Worm (Caenorhabditis elegans) whole organism, mixed stage, embryonic: Measurements from ENCODE around the gene let-2.

ENCODE experiments used
- M03D4.4 ChIP-seq: sonication (generic microtip); optimal IDR thresholded peaks from 2 replicates; lab custom pipeline; 2017; ENCODE audit warnings: mild to moderate bottlenecking, missing genetic modification characterization, missing compliant biosample characterization
- ceh-39 ChIP-seq: fragments of 150-350 bp; optimal IDR thresholded peaks from 2 replicates; lab custom pipeline; 2014; ENCODE audit warnings: missing biosample characterization, missing genetic modification characterization
- ceh-43 ChIP-seq: fragments of 200-800 bp; sonication (Bioruptor generic); optimal IDR thresholded peaks from 2 replicates; lab custom pipeline; 2018; ENCODE audit warnings: mild to moderate bottlenecking, missing genetic modification characterization, moderate library complexity, missing compliant biosample characterization
- ces-1 ChIP-seq: fragments of 150-350 bp; optimal IDR thresholded peaks from 2 replicates; lab custom pipeline; 2014; ENCODE audit warnings: missing biosample characterization, missing genetic modification reagents, missing genetic modification characterization
- cnd-1 ChIP-seq: fragments of 200-800 bp; sonication (Bioruptor generic); optimal IDR thresholded peaks from 2 replicates; lab custom pipeline; 2018; ENCODE audit warnings: mild to moderate bottlenecking, missing genetic modification characterization, missing compliant biosample characterization
- drap-1 ChIP-seq: fragments of 200-800 bp; sonication (Bioruptor generic); optimal IDR thresholded peaks from 3 replicates; lab custom pipeline; 2018; ENCODE audit warnings: mild to moderate bottlenecking, missing genetic modification characterization, missing compliant biosample characterization
- elt-1 ChIP-seq: sonication (generic microtip); optimal IDR thresholded peaks from 2 replicates; lab custom pipeline; 2017; ENCODE audit warnings: missing genetic modification characterization, mild to moderate bottlenecking, missing compliant biosample characterization, antibody characterized with exemption, moderate library complexity, borderline replicate concordance; ENCODE audit not compliant: insufficient read depth
- elt-3 ChIP-seq: fragments of 150-350 bp; optimal IDR thresholded peaks from 2 replicates; lab custom pipeline; 2014; ENCODE audit warnings: missing biosample characterization, missing genetic modification characterization
- flh-1 ChIP-seq: fragments of 200-800 bp; sonication (Bioruptor generic); optimal IDR thresholded peaks from 2 replicates; lab custom pipeline; 2018; ENCODE audit warnings: mild to moderate bottlenecking, missing genetic modification characterization, moderate library complexity, missing compliant biosample characterization
- ham-2 ChIP-seq: fragments of 200-800 bp; sonication (Bioruptor generic); optimal IDR thresholded peaks from 2 replicates; lab custom pipeline; 2018; ENCODE audit warnings: mild to moderate bottlenecking, missing genetic modification characterization, missing compliant biosample characterization
- hlh-1 ChIP-seq: fragments of 150-350 bp; optimal IDR thresholded peaks from 2 replicates; lab custom pipeline; 2014; ENCODE audit warnings: missing biosample characterization, missing genetic modification reagents, missing genetic modification characterization
- lsy-2 ChIP-seq: fragments of 150-350 bp; optimal IDR thresholded peaks from 2 replicates; lab custom pipeline; 2014; ENCODE audit warnings: missing biosample characterization, missing genetic modification characterization
- mab-5 ChIP-seq: fragments of 150-350 bp; optimal IDR thresholded peaks from 2 replicates; lab custom pipeline; 2014; ENCODE audit warnings: missing biosample characterization, missing genetic modification characterization
- mep-1 ChIP-seq: fragments of 150-350 bp; optimal IDR thresholded peaks from 2 replicates; lab custom pipeline; 2017; ENCODE audit warnings: missing biosample characterization, missing genetic modification reagents, missing genetic modification characterization, inconsistent platforms
- nhr-2 ChIP-seq: fragments of 150-350 bp; optimal IDR thresholded peaks from 2 replicates; lab custom pipeline; 2014; ENCODE audit warnings: missing biosample characterization, missing genetic modification characterization
- nhr-237 ChIP-seq: fragments of 150-350 bp; optimal IDR thresholded peaks from 2 replicates; lab custom pipeline; 2014; ENCODE audit warnings: missing biosample characterization, missing genetic modification characterization
- nhr-28 ChIP-seq: fragments of 150-350 bp; optimal IDR thresholded peaks from 2 replicates; lab custom pipeline; 2014; ENCODE audit warnings: missing biosample characterization, missing genetic modification characterization
- nhr-76 ChIP-seq: sonication (generic microtip); optimal IDR thresholded peaks from 2 replicates; lab custom pipeline; 2017; ENCODE audit warnings: missing biosample characterization, missing genetic modification characterization
- pha-4 ChIP-seq: fragments of 150-350 bp; optimal IDR thresholded peaks from 2 replicates; lab custom pipeline; 2018; ENCODE audit warnings: missing biosample characterization, missing genetic modification reagents, missing genetic modification characterization
- sem-2 ChIP-seq: fragments of 200-800 bp; sonication (Bioruptor generic); optimal IDR thresholded peaks from 2 replicates; lab custom pipeline; 2018; ENCODE audit warnings: mild to moderate bottlenecking, missing genetic modification characterization, missing compliant biosample characterization
- snpc-4 ChIP-seq: fragments of 150-350 bp; optimal IDR thresholded peaks from 2 replicates; lab custom pipeline; 2014; ENCODE audit warnings: missing biosample characterization, missing genetic modification characterization
- sptf-1 ChIP-seq: sonication (generic microtip); optimal IDR thresholded peaks from 2 replicates; lab custom pipeline; 2017; ENCODE audit warnings: mild to moderate bottlenecking, missing genetic modification characterization, moderate library complexity, missing compliant biosample characterization
- tbx-8 ChIP-seq: fragments of 200-800 bp; sonication (Bioruptor generic); optimal IDR thresholded peaks from 2 replicates; lab custom pipeline; 2018; ENCODE audit warnings: mild to moderate bottlenecking, missing genetic modification characterization, moderate library complexity, missing compliant biosample characterization
- unc-120 ChIP-seq: sonication (generic microtip); optimal IDR thresholded peaks from 2 replicates; lab custom pipeline; 2017; ENCODE audit warnings: missing genetic modification characterization, missing compliant biosample characterization; ENCODE audit not compliant: poor library complexity, severe bottlenecking
- zip-8 ChIP-seq: fragments of 150-350 bp; optimal IDR thresholded peaks from 2 replicates; lab custom pipeline; 2014; ENCODE audit warnings: missing biosample characterization, missing genetic modification characterization
- ztf-11 ChIP-seq: fragments of 150-350 bp; optimal IDR thresholded peaks from 2 replicates; lab custom pipeline; 2014; ENCODE audit warnings: missing biosample characterization, missing genetic modification characterization

Gene let-2

DNA sequence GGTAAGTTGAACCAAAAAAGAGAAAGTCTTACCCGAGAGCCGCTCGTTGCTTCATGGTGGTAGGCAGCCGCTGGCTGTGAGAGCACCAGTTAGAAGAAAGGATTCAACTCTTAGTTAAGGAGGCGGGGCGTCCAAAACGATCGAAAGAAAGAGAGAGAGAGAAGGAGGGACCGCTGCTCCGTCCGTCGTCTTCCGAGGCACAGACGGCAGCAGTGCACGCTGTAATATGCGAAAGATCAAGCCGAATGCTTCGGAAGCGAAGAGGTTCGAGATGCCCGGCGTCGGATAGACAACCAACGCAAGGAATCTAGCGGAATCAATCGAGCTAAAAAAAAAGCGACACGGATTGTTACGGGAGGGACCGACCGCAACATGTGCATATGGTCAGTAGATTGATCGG is at the start of gene let-2:
Gene let-2 (minus strand): TSS at position 68 of the 400 bp plus-strand sequence.
- TF ChIP-seq mep-1 (tag; lab: Kevin White, UChicago) (no peak), elt-3 (tag; lab: Kevin White, UChicago) (no peak), sptf-1 (no peak), unc-120 (tag; lab: Kevin White, UChicago) (peak; percentile 85), hlh-1 (peak; percentile 75)

DNA sequence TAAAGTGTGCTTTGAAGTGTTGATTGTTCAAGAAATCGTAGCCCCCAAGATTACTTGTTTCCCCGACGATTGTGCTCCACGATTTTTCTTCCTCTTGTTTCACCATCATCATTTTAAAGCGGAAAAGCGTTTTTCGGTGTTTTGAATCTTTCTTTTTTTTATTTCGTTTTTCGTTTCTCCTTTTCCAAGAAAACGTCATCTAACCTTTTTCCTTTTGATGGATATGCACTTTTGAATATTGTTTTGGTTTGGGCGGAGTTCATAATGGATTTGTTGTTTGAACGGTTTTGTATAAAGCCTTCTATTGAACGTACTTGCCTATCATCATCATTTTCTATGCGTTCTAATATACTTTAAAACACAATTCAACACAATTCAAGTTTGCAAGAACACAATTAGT is 43.0 kb upstream of the let-2 start, which contains the start of gene F38E9.6:
Gene F38E9.6 (plus strand): TSS at position 301 of the 400 bp plus-strand sequence.
- no peak for TF ChIP-seq ceh-39
- TF ChIP-seq ceh-43 (GFP tag; lab: Kevin White, UChicago), result no peak
- TF ChIP-seq flh-1 (GFP tag; lab: Kevin White, UChicago), result no peak
- TF ChIP-seq nhr-237 (tag; lab: Kevin White, UChicago), result no peak
- no peak for TF ChIP-seq ztf-11 (tag; lab: Kevin White, UChicago)
- no peak for TF ChIP-seq nhr-28
- TF ChIP-seq mab-5 (tag; lab: Kevin White, UChicago), result no peak
- TF ChIP-seq unc-120 (tag; lab: Kevin White, UChicago), result no peak
- TF ChIP-seq elt-1 (tag; lab: Kevin White, UChicago), result no peak
- TF ChIP-seq cnd-1 (tag; lab: Kevin White, UChicago), result no peak
- no peak for TF ChIP-seq ces-1
- no peak for TF ChIP-seq sptf-1
- TF ChIP-seq mep-1 (tag; lab: Kevin White, UChicago), result no peak
- TF ChIP-seq hlh-1, result no peak
- TF ChIP-seq lsy-2, result no peak
- no peak for TF ChIP-seq sem-2 (GFP tag; lab: Kevin White, UChicago)
- no peak for TF ChIP-seq tbx-8

DNA sequence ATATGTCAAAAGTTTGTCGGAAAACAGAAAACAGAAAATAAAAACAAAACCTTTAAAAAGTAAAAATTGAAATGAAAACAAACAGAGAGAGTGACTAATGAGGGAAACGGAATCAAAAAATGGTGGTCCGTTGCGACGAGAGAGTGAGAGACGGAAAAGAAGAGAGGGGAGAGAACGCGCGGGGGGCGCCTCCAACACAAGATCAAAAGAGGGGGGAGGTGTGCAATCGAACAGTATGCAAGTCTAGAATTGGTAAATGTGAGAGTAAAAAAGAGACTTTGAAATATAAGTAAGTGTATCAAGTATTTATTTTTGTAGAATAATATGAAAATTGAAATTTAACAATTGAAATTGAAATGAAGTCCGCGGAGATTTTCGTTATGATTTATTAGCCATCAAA is 29.3 kb upstream of the let-2 start:
- no peak for TF ChIP-seq nhr-2 (tag; lab: Kevin White, UChicago)

DNA sequence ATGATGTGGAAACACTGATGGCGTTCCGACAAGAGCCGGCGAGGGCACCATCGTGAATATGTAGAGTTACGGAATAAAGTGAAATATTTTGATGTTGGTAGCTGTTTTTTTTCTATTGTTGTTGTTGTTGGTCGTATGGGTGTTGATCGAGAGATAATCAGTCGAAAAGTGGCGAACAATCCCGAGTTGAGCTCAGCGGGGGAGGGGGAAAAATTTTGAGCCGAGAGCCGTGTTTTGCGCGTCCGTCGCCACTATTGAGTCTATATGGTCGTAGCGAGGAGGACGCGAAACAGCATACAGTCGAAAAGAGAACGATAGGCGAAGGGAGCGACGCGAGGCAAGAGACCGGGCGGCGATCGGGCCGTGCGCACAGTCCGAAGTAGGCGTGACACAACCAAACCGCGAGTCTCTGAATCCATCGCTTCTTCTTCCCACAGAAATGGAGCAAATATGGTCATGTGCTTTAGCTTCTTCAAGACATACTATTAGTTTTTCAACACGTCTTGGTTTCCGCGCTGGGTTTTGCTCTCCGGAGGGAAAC is 27.7 kb upstream of the let-2 start, which contains the start of gene eat-17:
Gene eat-17 (minus strand): TSS at position 51 of the 541 bp plus-strand sequence.
- TF ChIP-seq elt-3 (tag; lab: Kevin White, UChicago) (no peak), ham-2 (GFP tag; lab: Kevin White, UChicago) (no peak), snpc-4 (tag; lab: Kevin White, UChicago) (no peak), ceh-39 (no peak), ztf-11 (tag; lab: Kevin White, UChicago) (no peak), nhr-76 (tag; lab: Kevin White, UChicago) (no peak), cnd-1 (tag; lab: Kevin White, UChicago) (no peak), drap-1 (GFP tag; lab: Kevin White, UChicago) (no peak), tbx-8 (no peak), pha-4 (no peak), ceh-43 (GFP tag; lab: Kevin White, UChicago) (no peak), hlh-1 (no peak), elt-1 (tag; lab: Kevin White, UChicago) (no peak)
- TF ChIP-seq, all 35 proteins: peak for 0

- TF ChIP-seq zip-8 (tag; lab: Kevin White, UChicago), result peak; percentile 25
- no peak for TF ChIP-seq pha-4
- TF ChIP-seq nhr-76 (tag; lab: Kevin White, UChicago), result no peak
- peak; percentile 21 for TF ChIP-seq cnd-1 (tag; lab: Kevin White, UChicago)
- TF ChIP-seq unc-120 (tag; lab: Kevin White, UChicago), result no peak
- TF ChIP-seq nhr-237 (tag; lab: Kevin White, UChicago), result no peak
- peak; percentile 60 for TF ChIP-seq ham-2 (GFP tag; lab: Kevin White, UChicago)
- TF ChIP-seq nhr-2 (tag; lab: Kevin White, UChicago), result peak; percentile 94
- TF ChIP-seq mab-5 (tag; lab: Kevin White, UChicago), result no peak
- no peak for TF ChIP-seq ces-1
- TF ChIP-seq tbx-8, result no peak
- TF ChIP-seq M03D4.4 (tag; lab: Kevin White, UChicago), result peak; percentile 9
- TF ChIP-seq sptf-1, result peak; percentile 54
- TF ChIP-seq elt-1 (tag; lab: Kevin White, UChicago), result peak; percentile 8
Observed at ce11 chrX:16414572-16414971, 25.4 kb upstream of the let-2 start.
